Fruit fly (Drosophila melanogaster): ENCODE data around the gene CG17834.

Gene CG17834

DNA sequence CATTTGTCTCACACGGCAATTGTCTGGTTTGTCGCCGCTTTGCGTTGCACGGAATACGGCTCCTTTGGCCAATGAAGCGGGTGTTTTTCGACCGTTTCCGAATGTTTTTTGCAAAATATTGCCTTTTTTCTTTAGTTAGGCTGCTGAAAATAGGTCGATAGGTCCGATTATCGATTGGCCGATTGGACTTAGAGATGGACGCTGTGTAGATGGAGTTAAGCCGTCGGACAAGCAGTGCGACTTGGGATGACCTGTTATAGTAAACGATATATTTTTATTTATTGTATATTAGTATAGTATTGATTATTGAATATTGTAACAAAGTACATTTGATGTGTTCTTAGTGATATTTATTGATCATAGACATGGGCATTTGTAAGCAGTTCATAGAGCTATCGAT, 623 bp upstream of the CG17834 start, which contains the start of the genes lmgA and lmgB (continued):
- TF ChIP-seq chn (GFP tag; optimal IDR thresholded peaks at IDR 0.05) (peak; percentile 36), CHES-1-like (GFP tag; optimal IDR thresholded peaks at IDR 0.05) (no peak), nmo (GFP tag; optimal IDR thresholded peaks at IDR 0.05) (peak; percentile 69), Sin3A (optimal IDR thresholded peaks at IDR 0.05) (peak; percentile 32), Sox102F (GFP tag; optimal IDR thresholded peaks at IDR 0.05) (peak; percentile 36), Trl (optimal IDR thresholded peaks at IDR 0.05) (no peak), Trl (GFP tag; optimal IDR thresholded peaks at IDR 0.05) (peak; percentile 7), CG9817 (tag; optimal IDR thresholded peaks at IDR 0.05) (peak; percentile 29), CG14441 (GFP tag; IDR thresholded peaks at IDR 0.05) (peak; percentile 35; the same call in 1 of the 2 replicates), zen2 (GFP tag; IDR thresholded peaks at IDR 0.05; ENCODE audit: partially characterized antibody) (peak; percentile 76), CG11085 (GFP tag; IDR thresholded peaks at IDR 0.05) (0 out of 2 replicates have a peak, but pooled peaks have one; percentile 9), CG17361 (GFP tag; IDR thresholded peaks at IDR 0.05) (peak; percentile 51; the same call in 1 of the 3 replicates), MESR4 (GFP tag; optimal IDR thresholded peaks at IDR 0.05) (peak; percentile 95), CG15514 (GFP tag; optimal IDR thresholded peaks at IDR 0.05) (peak; percentile 56), Scr (GFP tag; IDR thresholded peaks at IDR 0.05; ENCODE audit: partially characterized antibody) (peak; percentile 90), CG18262 (tag; optimal IDR thresholded peaks at IDR 0.05) (peak; percentile 28), fd64A (GFP tag; optimal IDR thresholded peaks at IDR 0.05) (no peak), CG2129 (GFP tag; IDR thresholded peaks at IDR 0.05; ENCODE audit: partially characterized antibody) (peak; percentile 82), CG9932 (GFP tag; IDR thresholded peaks at IDR 0.05) (peak; percentile 76), CG1603 (tag; optimal IDR thresholded peaks at IDR 0.05) (peak; percentile 66), mam (GFP tag; optimal IDR thresholded peaks at IDR 0.05) (peak; percentile 53), al (GFP tag; IDR thresholded peaks at IDR 0.05) (0 out of 2 replicates have a peak, but pooled peaks have one; percentile 27), vnd (GFP tag; IDR thresholded peaks at IDR 0.05; ENCODE audit: partially characterized antibody) (peak; percentile 88), H2.0 (GFP tag; IDR thresholded peaks at IDR 0.05) (peak; percentile 33; the same call in 1 of the 2 replicates), CG1792 (GFP tag; optimal IDR thresholded peaks at IDR 0.05) (no peak), CG12659 (GFP tag; optimal IDR thresholded peaks at IDR 0.05) (peak; percentile 66), stwl (tag; optimal IDR thresholded peaks at IDR 0.05) (peak; percentile 88), Chrac-16 (GFP tag; optimal IDR thresholded peaks at IDR 0.05) (peak; percentile 41), CG8765 (GFP tag; IDR thresholded peaks at IDR 0.05) (no peak), NK7.1 (GFP tag; optimal IDR thresholded peaks at IDR 0.05) (no peak), z (GFP tag; IDR thresholded peaks at IDR 0.05) (no peak), jing (GFP tag; optimal IDR thresholded peaks at IDR 0.05) (no peak), CG14050 (GFP tag; IDR thresholded peaks at IDR 0.05) (no peak), H15 (GFP tag; IDR thresholded peaks at IDR 0.05) (peak; percentile 24; the same call in 1 of the 3 replicates), Rfx (GFP tag; IDR thresholded peaks at IDR 0.05) (peak; percentile 76), Gug (GFP tag; IDR thresholded peaks at IDR 0.05) (peak; percentile 62; the same call in 3 of the 4 replicates), CG33213 (GFP tag; optimal IDR thresholded peaks at IDR 0.05) (peak; percentile 15), Fer1 (GFP tag; optimal IDR thresholded peaks at IDR 0.05) (no peak), ato (GFP tag; IDR thresholded peaks at IDR 0.05; ENCODE audit: partially characterized antibody) (peak; percentile 89), Rx (GFP tag; IDR thresholded peaks at IDR 0.05) (no peak), slp2 (GFP tag; optimal IDR thresholded peaks at IDR 0.05) (no peak), B-H1 (GFP tag; IDR thresholded peaks at IDR 0.05) (no peak), Deaf1 (tag; optimal IDR thresholded peaks at IDR 0.05) (no peak), CG17186 (GFP tag; optimal IDR thresholded peaks at IDR 0.05) (no peak), NC2β (GFP tag; optimal IDR thresholded peaks at IDR 0.05) (no peak), sens (GFP tag) (peak; percentile 22), run (tag; optimal IDR thresholded peaks at IDR 0.05) (no peak), CG9215 (GFP tag; IDR thresholded peaks at IDR 0.05) (no peak), CG7963 (GFP tag; IDR thresholded peaks at IDR 0.05; ENCODE audit: partially characterized antibody) (peak; percentile 87), Dll (GFP tag; IDR thresholded peaks at IDR 0.05; ENCODE audit: partially characterized antibody) (peak; percentile 90), HLH3B (GFP tag; IDR thresholded peaks at IDR 0.05) (peak; percentile 40; the same call in 1 of the 2 replicates)
